Worm (Caenorhabditis elegans): ENCODE data around the gene tps-1.

tps-1 gene

DNA sequence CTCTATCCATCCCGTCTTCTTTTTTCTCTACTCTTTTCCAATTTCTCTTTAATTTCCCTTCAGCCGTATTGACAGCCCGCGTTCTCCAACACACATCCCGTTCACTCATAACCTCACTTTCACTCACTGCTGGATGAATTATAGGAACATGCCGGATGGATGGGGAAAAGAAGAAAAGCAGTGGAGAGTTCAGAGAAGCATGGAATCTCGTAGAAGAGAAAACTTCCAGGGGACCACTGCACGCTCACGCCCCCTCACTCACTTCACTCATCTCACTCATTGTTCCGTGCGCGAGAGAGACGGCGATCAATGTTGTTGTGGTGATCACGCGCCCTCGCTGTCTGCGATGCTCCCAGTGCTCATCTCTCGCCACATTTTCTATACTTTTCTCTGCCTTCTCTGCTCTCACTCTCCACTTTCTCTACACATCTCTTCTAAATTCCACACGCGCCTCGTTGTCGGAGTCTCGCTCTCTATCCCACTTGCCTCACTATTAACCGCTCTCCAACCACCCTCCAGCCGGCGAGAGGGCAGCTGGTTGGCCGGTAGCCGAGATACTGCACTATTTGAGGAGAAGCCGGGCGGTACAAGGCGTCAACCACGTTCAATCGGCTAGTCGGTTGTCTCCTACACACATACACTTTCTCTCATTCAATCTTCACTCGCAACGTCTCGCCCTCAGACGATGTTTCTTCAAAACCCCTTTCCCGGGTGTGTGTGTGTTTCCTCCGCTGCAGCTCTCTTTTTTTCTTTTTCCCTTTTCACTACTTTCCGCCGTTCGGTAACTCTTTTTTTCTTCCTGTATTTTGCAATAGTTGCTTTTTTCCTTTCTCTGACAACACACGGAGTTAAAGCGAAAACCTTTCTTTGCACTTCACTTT lies 5.6 kb upstream of the tps-1 start:
- TF ChIP-seq mcd-1 (GFP tag; IDR thresholded peaks at IDR 0.05): peak; percentile 70
- peak; percentile 87 for TF ChIP-seq hmg-1.2 (GFP tag; IDR thresholded peaks at IDR 0.05)
- TF ChIP-seq B0019.2 (GFP tag; conservative IDR thresholded peaks at IDR 0.05): no peak
- peak; percentile 8; the same call in 1 of the 2 replicates for TF ChIP-seq ceh-100 (GFP tag; IDR thresholded peaks at IDR 0.05)
- peak; percentile 73 for TF ChIP-seq pbrm-1 (GFP tag; IDR thresholded peaks at IDR 0.05)
- TF ChIP-seq die-1 (tag; optimal IDR thresholded peaks at IDR 0.05): peak; percentile 61
- TF ChIP-seq ceh-79 (tag; optimal IDR thresholded peaks at IDR 0.05): no peak
- TF ChIP-seq T07F8.4 (tag; optimal IDR thresholded peaks at IDR 0.05): peak; percentile 12
- TF ChIP-seq bed-1 (GFP tag; IDR thresholded peaks at IDR 0.05): no peak
- TF ChIP-seq K11D2.4 (GFP tag; IDR thresholded peaks at IDR 0.05): peak; percentile 91
- TF ChIP-seq gei-17 (GFP tag; optimal IDR thresholded peaks at IDR 0.05): peak; percentile 81
- peak; percentile 63 for TF ChIP-seq ztf-3 (GFP tag; optimal IDR thresholded peaks at IDR 0.05)
- TF ChIP-seq nfya-2 (GFP tag; IDR thresholded peaks at IDR 0.05): no peak
- TF ChIP-seq Y56A3A.18 (GFP tag; IDR thresholded peaks at IDR 0.05): 0 out of 2 replicates have a peak, but pooled peaks have one; percentile 27
- peak; percentile 67 for TF ChIP-seq athp-1 (tag; optimal IDR thresholded peaks at IDR 0.05)
- no peak for TF ChIP-seq madf-8 (GFP tag; conservative IDR thresholded peaks at IDR 0.05)
- TF ChIP-seq somi-1 (GFP tag; optimal IDR thresholded peaks at IDR 0.05): peak; percentile 86
- TF ChIP-seq ceh-91 (GFP tag; IDR thresholded peaks at IDR 0.05): no peak
- 0 out of 2 replicates have a peak, but pooled peaks have one; percentile 51 for TF ChIP-seq Y53G8AR.9 (GFP tag; conservative IDR thresholded peaks at IDR 0.05)
- TF ChIP-seq snpc-1.3 (tag; optimal IDR thresholded peaks at IDR 0.05; ENCODE audit: insufficient read depth): no peak
- TF ChIP-seq F52B5.7 (tag; optimal IDR thresholded peaks at IDR 0.05): peak; percentile 56
- TF ChIP-seq sdz-38 (tag; optimal IDR thresholded peaks at IDR 0.05): peak; percentile 53
- no peak for TF ChIP-seq lir-1 (GFP tag; conservative IDR thresholded peaks at IDR 0.05)
- TF ChIP-seq ama-1 (optimal IDR thresholded peaks at IDR 0.05): peak; percentile 68
- TF ChIP-seq ama-1 (GFP tag; optimal IDR thresholded peaks at IDR 0.05): no peak
- no peak for TF ChIP-seq attf-3 (GFP tag; conservative IDR thresholded peaks at IDR 0.05)
- TF ChIP-seq F33H1.4 (GFP tag; IDR thresholded peaks at IDR 0.05): no peak
- no peak for TF ChIP-seq ztf-28 (GFP tag; IDR thresholded peaks at IDR 0.05)
- no peak for TF ChIP-seq hsf-1 (GFP tag; IDR thresholded peaks at IDR 0.05)
- peak; percentile 100 for TF ChIP-seq zfh-2 (GFP tag; conservative IDR thresholded peaks at IDR 0.05)
- TF ChIP-seq nfyb-1 (GFP tag; IDR thresholded peaks at IDR 0.05): peak; percentile 87
- TF ChIP-seq Y95B8A.8 (GFP tag; IDR thresholded peaks at IDR 0.05): 0 out of 2 replicates have a peak, but pooled peaks have one; percentile 29
- TF ChIP-seq egrh-3 (GFP tag; IDR thresholded peaks at IDR 0.05): peak; percentile 64
- no peak for TF ChIP-seq F55B11.4 (tag; optimal IDR thresholded peaks at IDR 0.05; ENCODE audit: borderline replicate concordance, insufficient read depth)
- peak; percentile 32; the same call in 1 of the 2 replicates for TF ChIP-seq let-526 (GFP tag; IDR thresholded peaks at IDR 0.05)
- TF ChIP-seq B0261.1 (tag; optimal IDR thresholded peaks at IDR 0.05): peak; percentile 6
- TF ChIP-seq ceh-58 (GFP tag; IDR thresholded peaks at IDR 0.05): no peak
- TF ChIP-seq snpc-4 (GFP tag; optimal IDR thresholded peaks at IDR 0.05): peak; percentile 24
- peak in 3 of 4 experiments; percentile 23 to 49 (median 49) for TF ChIP-seq snpc-4 (tag; optimal IDR thresholded peaks at IDR 0.05)
- peak; percentile 77 for TF ChIP-seq ekl-4 (GFP tag; IDR thresholded peaks at IDR 0.05)
- TF ChIP-seq dox-1 (GFP tag; IDR thresholded peaks at IDR 0.05): peak; percentile 84
- TF ChIP-seq tlf-1 (GFP tag; optimal IDR thresholded peaks at IDR 0.05): peak; percentile 65
- TF ChIP-seq snpc-3.4 (tag; optimal IDR thresholded peaks at IDR 0.05): no peak
- peak; percentile 4; the same call in 1 of the 2 replicates for TF ChIP-seq hmg-20 (GFP tag; IDR thresholded peaks at IDR 0.05)
- no peak for TF ChIP-seq lsy-27 (tag; optimal IDR thresholded peaks at IDR 0.05; ENCODE audit: borderline replicate concordance, insufficient read depth)
- peak; percentile 76 for TF ChIP-seq nhr-80 (tag; optimal IDR thresholded peaks at IDR 0.05)
- no peak for TF ChIP-seq efl-1 (GFP tag; optimal IDR thresholded peaks at IDR 0.05)

Data from whole organism, young adult.